Worm (Caenorhabditis elegans) whole organism, late embryonic: ENCODE results near the gene tpi-1.

ENCODE experiments used
- ama-1 ChIP-seq: fragments of 150-350 bp; optimal IDR thresholded peaks from 2 replicates; lab custom pipeline; 2014
- ceh-19 ChIP-seq: fragments of 200-800 bp; sonication (Bioruptor generic); optimal IDR thresholded peaks from 2 replicates; lab custom pipeline; 2018; ENCODE audit warnings: mild to moderate bottlenecking, missing genetic modification characterization, missing compliant biosample characterization
- ceh-9 ChIP-seq: sonication (generic microtip); optimal IDR thresholded peaks from 2 replicates; lab custom pipeline; 2016; ENCODE audit warnings: mild to moderate bottlenecking, missing genetic modification characterization, inconsistent platforms, missing compliant biosample characterization
- elt-2 ChIP-seq: sonication (generic microtip); optimal IDR thresholded peaks from 2 replicates; lab custom pipeline; 2016; ENCODE audit warnings: missing genetic modification reagents, missing genetic modification characterization, missing compliant biosample characterization
- fkh-10 ChIP-seq: fragments of 150-350 bp; optimal IDR thresholded peaks from 2 replicates; lab custom pipeline; 2014; ENCODE audit warnings: missing biosample characterization, missing genetic modification reagents, missing genetic modification characterization
- hlh-30 ChIP-seq: sonication (generic microtip); optimal IDR thresholded peaks from 2 replicates; lab custom pipeline; 2017; ENCODE audit warnings: antibody characterized with exemption, missing genetic modification characterization, missing compliant biosample characterization; ENCODE audit not compliant: insufficient read depth
- hlh-8 ChIP-seq: sonication (generic microtip); optimal IDR thresholded peaks from 2 replicates; lab custom pipeline; 2016; ENCODE audit warnings: missing genotype, missing genetic modification characterization, missing compliant biosample characterization
- odd-2 ChIP-seq: sonication (generic microtip); optimal IDR thresholded peaks from 2 replicates; lab custom pipeline; 2017; ENCODE audit warnings: antibody characterized with exemption, mild to moderate bottlenecking, missing genetic modification characterization, missing compliant biosample characterization
- pros-1 ChIP-seq: fragments of 150-350 bp; optimal IDR thresholded peaks from 2 replicates; lab custom pipeline; 2014; ENCODE audit warnings: missing biosample characterization, missing genetic modification reagents, missing genetic modification characterization
- unc-42 ChIP-seq: sonication (generic microtip); optimal IDR thresholded peaks from 2 replicates; lab custom pipeline; 2016; ENCODE audit warnings: missing genotype, missing genetic modification characterization, missing compliant biosample characterization

- no peak for TF ChIP-seq fkh-10 (GFP tag; lab: Kevin White, UChicago)
- no peak for TF ChIP-seq ama-1 (lab: Kevin White, UChicago)
- no peak for TF ChIP-seq ceh-9
- no peak for TF ChIP-seq ceh-19 (GFP tag; lab: Kevin White, UChicago)
- TF ChIP-seq odd-2 (tag; lab: Kevin White, UChicago) = no peak
- TF ChIP-seq elt-2 = no peak
- no peak for TF ChIP-seq hlh-30 (tag; lab: Kevin White, UChicago)
- TF ChIP-seq unc-42 (tag; lab: Kevin White, UChicago) = no peak
- no peak for TF ChIP-seq hlh-8
- TF ChIP-seq pros-1 = no peak
These were observed 15.2 kb upstream of the tpi-1 start for ce11 chrII:12054150-12054549.
